Worm (Caenorhabditis elegans) whole organism, early embryonic: ENCODE data around the gene K08D8.10.

ENCODE experiments used
- B0310.2 ChIP-seq: sonication (generic microtip); optimal IDR thresholded peaks from 2 replicates; lab custom pipeline; 2016; ENCODE audit warnings: mild to moderate bottlenecking, missing genetic modification characterization, missing compliant biosample characterization
- F13C5.2 ChIP-seq: sonication (generic microtip); optimal IDR thresholded peaks from 2 replicates; lab custom pipeline; 2017; ENCODE audit warnings: mild to moderate bottlenecking, missing genetic modification characterization, inconsistent platforms, missing compliant biosample characterization
- aly-1 ChIP-seq: sonication (generic microtip); optimal IDR thresholded peaks from 2 replicates; lab custom pipeline; 2016; ENCODE audit warnings: missing genetic modification characterization, missing compliant biosample characterization
- ama-1 ChIP-seq: fragments of 150-350 bp; optimal IDR thresholded peaks from 2 replicates; lab custom pipeline; 2014
- ceh-13 ChIP-seq: fragments of 200-800 bp; sonication (Bioruptor generic); optimal IDR thresholded peaks from 2 replicates; lab custom pipeline; 2018; ENCODE audit warnings: mild to moderate bottlenecking, missing genetic modification characterization, missing compliant biosample characterization
- ceh-36 ChIP-seq: sonication (generic microtip); optimal IDR thresholded peaks from 2 replicates; lab custom pipeline; 2016; ENCODE audit warnings: missing genetic modification characterization, inconsistent platforms, missing compliant biosample characterization
- ets-7 ChIP-seq: sonication (generic microtip); optimal IDR thresholded peaks from 2 replicates; lab custom pipeline; 2016; ENCODE audit warnings: missing genotype, missing genetic modification characterization, missing compliant biosample characterization
- flt-1 ChIP-seq: fragments of 200-800 bp; sonication (Bioruptor generic); IDR thresholded peaks from 2 replicates; pipeline ENCODE4 v1.3.6; 2022; ENCODE audit warnings: missing genetic modification characterization, missing compliant biosample characterization
- hmbx-1 ChIP-seq: sonication (generic microtip); optimal IDR thresholded peaks from 2 replicates; lab custom pipeline; 2016; ENCODE audit warnings: mild to moderate bottlenecking, missing genetic modification characterization, missing compliant biosample characterization
- hmg-4 ChIP-seq: fragments of 200-800 bp; sonication (Bioruptor generic); optimal IDR thresholded peaks from 2 replicates; lab custom pipeline; 2018; ENCODE audit warnings: mild to moderate bottlenecking, missing genetic modification characterization, missing compliant biosample characterization
- hnd-1 ChIP-seq: sonication (generic microtip); optimal IDR thresholded peaks from 2 replicates; lab custom pipeline; 2016; ENCODE audit warnings: missing genetic modification characterization, missing compliant biosample characterization
- pes-1 ChIP-seq: fragments of 200-800 bp; sonication (Bioruptor generic); IDR thresholded peaks from 2 replicates; pipeline ENCODE4 v1.3.6; 2022; ENCODE audit warnings: missing genetic modification reagents, missing genetic modification characterization, missing compliant biosample characterization
- scrt-1 ChIP-seq: fragments of 200-800 bp; sonication (Bioruptor generic); IDR thresholded peaks from 2 replicates; pipeline ENCODE4 v1.3.6; 2022; ENCODE audit warnings: missing genetic modification characterization, missing compliant biosample characterization
- sea-1 ChIP-seq: fragments of 200-800 bp; sonication (Bioruptor generic); conservative IDR thresholded peaks from 2 replicates; pipeline ENCODE4 v1.3.6; 2022; ENCODE audit warnings: missing genetic modification characterization, missing compliant biosample characterization
- tbx-11 ChIP-seq: fragments of 200-800 bp; sonication (Bioruptor generic); IDR thresholded peaks from 2 replicates; pipeline ENCODE4 v1.3.6; 2022; ENCODE audit warnings: missing genetic modification characterization, missing compliant biosample characterization
- tbx-37 ChIP-seq: fragments of 200-800 bp; sonication (Bioruptor generic); conservative IDR thresholded peaks from 2 replicates; pipeline ENCODE4 v1.3.6; 2022; ENCODE audit warnings: missing genetic modification reagents, missing genetic modification characterization, missing compliant biosample characterization
- tra-4 ChIP-seq: sonication (generic microtip); optimal IDR thresholded peaks from 2 replicates; lab custom pipeline; 2017; ENCODE audit warnings: missing genetic modification characterization, missing compliant biosample characterization

The K08D8.10 gene

DNA sequence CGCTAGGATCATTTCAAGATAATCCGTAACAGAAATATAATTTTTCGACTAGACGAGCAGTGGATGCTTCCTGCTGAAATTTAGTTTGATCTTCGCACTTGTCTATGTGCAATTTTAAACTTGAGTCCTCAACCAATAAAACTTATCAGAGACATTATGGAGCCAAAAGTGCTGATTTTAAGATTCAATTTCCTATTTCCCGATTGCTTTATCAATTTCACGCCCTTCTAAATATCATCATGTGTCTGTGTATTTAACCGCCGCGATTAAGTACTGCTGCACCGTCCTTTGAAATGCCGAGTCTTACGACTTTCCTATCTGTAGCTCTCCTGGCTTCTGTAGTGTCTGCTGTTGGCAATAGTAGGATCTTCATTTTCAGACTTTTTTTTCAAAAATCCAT is 20.7 kb downstream of the K08D8.10 start, which contains the start of gene C32H11.4:
Gene C32H11.4, plus strand, starts transcription at position 238 of the 400 bp plus-strand sequence.
- TF ChIP-seq flt-1 = no peak
- TF ChIP-seq ets-7 (tag; lab: Kevin White, UChicago) = no peak
- TF ChIP-seq tbx-11 (GFP tag; lab: Robert Waterston, UW) = no peak
- TF ChIP-seq B0310.2 (tag; lab: Kevin White, UChicago) = no peak
- TF ChIP-seq ceh-36 (tag; lab: Kevin White, UChicago) = no peak
- TF ChIP-seq tbx-37 (GFP tag; lab: Robert Waterston, UW) = no peak
- no peak for TF ChIP-seq hnd-1 (tag; lab: Kevin White, UChicago)
- no peak for TF ChIP-seq ceh-13 (GFP tag; lab: Kevin White, UChicago)

DNA sequence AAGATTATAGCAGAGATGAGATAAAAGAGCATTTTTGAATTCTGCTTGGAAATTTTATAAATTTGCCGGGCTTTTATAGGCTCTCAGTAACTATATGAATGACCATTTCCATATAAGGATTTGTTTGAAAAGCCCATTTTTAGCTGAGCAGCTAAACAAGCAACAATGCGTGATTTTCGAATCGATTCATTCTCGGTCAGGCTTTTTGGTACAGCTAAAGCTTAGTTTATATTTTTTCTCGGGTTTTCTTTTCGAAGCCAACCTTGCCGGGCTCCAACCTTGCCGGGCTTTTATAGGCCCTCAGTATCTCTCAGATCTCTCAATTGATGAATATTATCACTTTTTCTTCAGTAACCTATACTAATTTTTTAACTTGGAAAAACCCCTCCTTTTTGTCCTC is 24.0 kb downstream of the K08D8.10 start, which contains the start of gene srlf-4:
Gene srlf-4, minus strand, starts transcription at position 101 of the 400 bp plus-strand sequence.
- TF ChIP-seq hnd-1 (tag; lab: Kevin White, UChicago) (no peak), B0310.2 (tag; lab: Kevin White, UChicago) (no peak), tra-4 (tag; lab: Kevin White, UChicago) (no peak), tbx-37 (GFP tag; lab: Robert Waterston, UW) (no peak), flt-1 (no peak), scrt-1 (GFP tag; lab: Robert Waterston, UW) (no peak), tbx-11 (GFP tag; lab: Robert Waterston, UW) (no peak), F13C5.2 (tag; lab: Kevin White, UChicago) (no peak), hmbx-1 (tag; lab: Kevin White, UChicago) (no peak), aly-1 (tag; lab: Kevin White, UChicago) (no peak), pes-1 (no peak), ceh-13 (GFP tag; lab: Kevin White, UChicago) (no peak)

DNA sequence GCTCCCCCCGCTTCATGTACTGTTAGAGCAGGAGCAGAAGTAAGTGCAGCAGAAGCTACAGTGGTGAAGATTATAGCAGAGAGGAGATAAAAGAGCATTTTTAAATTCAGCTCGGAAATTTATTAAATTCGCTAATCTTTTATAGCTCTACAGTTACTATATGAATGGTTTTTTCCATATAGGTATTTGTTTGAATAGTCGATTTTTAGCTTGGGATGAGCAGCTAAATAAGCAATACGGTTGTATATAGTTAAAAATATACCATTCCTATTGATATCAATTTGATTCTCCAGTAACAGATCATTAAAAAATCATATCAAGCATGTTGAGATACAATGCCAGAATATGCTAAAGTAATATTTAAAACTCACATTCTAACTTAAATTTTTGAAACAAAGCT is 26.3 kb downstream of the K08D8.10 start, which contains the start of gene srlf-5:
Gene srlf-5, minus strand, starts transcription at position 101 of the 400 bp plus-strand sequence.
- no peak for TF ChIP-seq tbx-37 (GFP tag; lab: Robert Waterston, UW)
- TF ChIP-seq hmbx-1 (tag; lab: Kevin White, UChicago) = no peak
- TF ChIP-seq ceh-36 (tag; lab: Kevin White, UChicago) = no peak
- no peak for TF ChIP-seq hmg-4 (GFP tag; lab: Kevin White, UChicago)
- TF ChIP-seq B0310.2 (tag; lab: Kevin White, UChicago) = no peak
- TF ChIP-seq hnd-1 (tag; lab: Kevin White, UChicago) = no peak
- TF ChIP-seq ama-1 (lab: Kevin White, UChicago) = no peak
- TF ChIP-seq tbx-11 (GFP tag; lab: Robert Waterston, UW) = no peak
- no peak for TF ChIP-seq ceh-13 (GFP tag; lab: Kevin White, UChicago)
- no peak for TF ChIP-seq sea-1
- no peak for TF ChIP-seq F13C5.2 (tag; lab: Kevin White, UChicago)

DNA sequence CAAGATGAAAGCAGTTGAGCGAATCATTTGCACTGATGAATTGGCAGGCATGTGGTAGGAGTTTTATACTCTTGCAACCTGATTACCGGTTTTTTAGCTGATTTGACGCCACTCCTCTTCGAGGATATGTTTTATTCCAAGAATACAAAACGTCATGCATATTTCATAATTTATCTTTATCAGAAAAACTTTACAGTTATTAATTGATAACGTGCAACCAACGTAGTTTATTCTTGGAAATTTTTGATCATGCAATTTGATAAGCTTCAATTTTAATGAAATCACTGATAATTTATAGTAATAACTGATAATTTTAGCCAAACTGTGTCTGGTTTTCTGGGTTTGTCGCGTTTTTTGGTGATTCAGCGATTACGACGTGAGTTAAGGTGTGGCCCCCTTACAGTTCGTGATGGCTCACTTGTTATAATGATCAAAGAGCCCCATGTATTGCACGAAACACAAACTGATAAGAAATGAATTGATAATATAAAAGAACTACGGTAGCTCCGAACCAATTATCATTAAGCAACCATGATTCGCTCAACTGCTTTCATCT is 35.9 kb downstream of the K08D8.10 start, which contains the start of the genes cld-1 and dod-21:
Gene cld-1, minus strand, starts transcription at position 51 of the 556 bp plus-strand sequence.
Gene dod-21, plus strand, starts transcription at position 518 of the 556 bp plus-strand sequence.
- TF ChIP-seq ama-1 (lab: Kevin White, UChicago) (no peak), tra-4 (tag; lab: Kevin White, UChicago) (no peak), ceh-36 (tag; lab: Kevin White, UChicago) (no peak), flt-1 (no peak), hnd-1 (tag; lab: Kevin White, UChicago) (no peak), ceh-13 (GFP tag; lab: Kevin White, UChicago) (no peak), pes-1 (no peak), B0310.2 (tag; lab: Kevin White, UChicago) (no peak), tbx-37 (GFP tag; lab: Robert Waterston, UW) (no peak), F13C5.2 (tag; lab: Kevin White, UChicago) (no peak), sea-1 (no peak), ets-7 (tag; lab: Kevin White, UChicago) (no peak), tbx-11 (GFP tag; lab: Robert Waterston, UW) (no peak), hmg-4 (GFP tag; lab: Kevin White, UChicago) (no peak)

DNA sequence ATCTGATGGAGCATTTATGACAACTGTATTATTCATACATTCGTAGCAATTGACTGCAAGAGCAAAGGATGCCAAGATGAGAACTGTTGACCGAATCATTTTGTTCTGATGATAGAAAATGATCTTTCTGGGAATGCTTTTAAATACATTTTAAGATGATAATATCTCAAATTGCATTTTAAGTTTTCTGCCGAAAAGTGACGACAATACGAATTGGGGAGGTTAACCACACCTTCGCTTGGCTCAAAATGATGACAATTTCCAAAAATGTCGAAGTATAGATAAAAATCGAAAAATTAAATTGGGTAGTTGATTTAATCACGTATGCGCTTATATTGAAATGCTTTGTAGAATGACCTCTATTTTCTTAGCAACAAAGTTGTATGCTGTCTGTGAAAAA is 40.9 kb downstream of the K08D8.10 start, which contains the start of gene dod-24:
Gene dod-24, minus strand, starts transcription at position 101 of the 400 bp plus-strand sequence.
- TF ChIP-seq F13C5.2 (tag; lab: Kevin White, UChicago) (no peak), B0310.2 (tag; lab: Kevin White, UChicago) (no peak), pes-1 (no peak), aly-1 (tag; lab: Kevin White, UChicago) (no peak), ets-7 (tag; lab: Kevin White, UChicago) (no peak), tra-4 (tag; lab: Kevin White, UChicago) (no peak), tbx-37 (GFP tag; lab: Robert Waterston, UW) (no peak), ceh-13 (GFP tag; lab: Kevin White, UChicago) (no peak), flt-1 (no peak)

DNA sequence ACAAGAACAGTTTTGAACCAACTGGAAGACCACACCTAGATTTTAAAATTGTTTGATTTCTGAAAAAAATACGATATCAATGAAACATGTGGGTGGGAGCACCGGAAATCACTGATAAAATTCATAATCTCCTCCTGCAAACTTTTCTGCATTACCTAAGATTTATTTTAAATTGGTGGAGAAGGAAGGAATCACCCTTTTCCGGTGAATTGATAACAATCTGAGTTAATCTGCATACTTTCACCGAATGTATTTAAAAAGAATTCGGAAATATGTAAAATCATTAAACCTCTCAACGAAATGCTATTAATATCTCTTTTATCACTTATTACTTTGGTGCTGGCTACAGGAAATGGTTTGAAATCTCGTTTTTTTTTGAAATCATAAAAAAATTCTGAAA is 42.3 kb downstream of the K08D8.10 start, which contains the start of gene dct-19:
Gene dct-19, plus strand, starts transcription at position 301 of the 400 bp plus-strand sequence.
- TF ChIP-seq aly-1 (tag; lab: Kevin White, UChicago) = no peak
- TF ChIP-seq sea-1 = no peak
- TF ChIP-seq flt-1 = no peak
- TF ChIP-seq hnd-1 (tag; lab: Kevin White, UChicago) = no peak

DNA sequence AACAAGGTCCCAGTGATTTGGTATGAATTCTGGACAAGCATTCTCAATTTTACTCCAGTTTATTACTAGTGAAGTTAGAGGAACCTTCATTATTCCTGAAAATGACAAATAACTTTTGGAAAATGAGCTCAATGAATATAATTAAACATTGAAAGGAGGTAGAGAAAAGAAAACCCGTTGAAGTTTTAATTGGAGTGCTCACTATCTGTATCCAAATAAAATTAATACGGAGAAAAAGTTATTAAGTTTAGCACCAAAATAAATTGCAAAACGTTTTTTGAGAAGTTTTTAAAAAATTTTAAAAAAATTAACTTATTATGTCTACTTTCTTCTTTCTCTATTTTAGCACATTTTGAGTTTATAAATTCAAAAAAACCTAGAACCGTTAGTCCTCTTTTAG is 46.1 kb downstream of the K08D8.10 start, which contains the start of gene F55G11.1:
Gene F55G11.1, minus strand, starts transcription at position 101 of the 400 bp plus-strand sequence.
- no peak for TF ChIP-seq tra-4 (tag; lab: Kevin White, UChicago)
- TF ChIP-seq F13C5.2 (tag; lab: Kevin White, UChicago) = no peak
- TF ChIP-seq tbx-37 (GFP tag; lab: Robert Waterston, UW) = no peak
- no peak for TF ChIP-seq ama-1 (lab: Kevin White, UChicago)
- TF ChIP-seq ets-7 (tag; lab: Kevin White, UChicago) = no peak
- no peak for TF ChIP-seq sea-1
- TF ChIP-seq B0310.2 (tag; lab: Kevin White, UChicago) = no peak
- TF ChIP-seq ceh-36 (tag; lab: Kevin White, UChicago) = no peak
- no peak for TF ChIP-seq hmbx-1 (tag; lab: Kevin White, UChicago)
- TF ChIP-seq hnd-1 (tag; lab: Kevin White, UChicago) = no peak
- no peak for TF ChIP-seq scrt-1 (GFP tag; lab: Robert Waterston, UW)
- no peak for TF ChIP-seq aly-1 (tag; lab: Kevin White, UChicago)
- no peak for TF ChIP-seq tbx-11 (GFP tag; lab: Robert Waterston, UW)
- TF ChIP-seq hmg-4 (GFP tag; lab: Kevin White, UChicago) = no peak
- no peak for TF ChIP-seq pes-1
- no peak for TF ChIP-seq flt-1
- no peak for TF ChIP-seq ceh-13 (GFP tag; lab: Kevin White, UChicago)
